Worm (Caenorhabditis elegans) whole organism, L2 larva: ENCODE data around the gene mak-1.

Experiments used
- C34F6.9 ChIP-seq: fragments of 150-350 bp; optimal IDR thresholded peaks from 2 replicates; lab custom pipeline; 2014; ENCODE audit warnings: missing biosample characterization, missing genetic modification characterization
- F13H6.1 ChIP-seq: sonication (generic microtip); optimal IDR thresholded peaks from 2 replicates; lab custom pipeline; 2016; ENCODE audit warnings: missing genetic modification characterization, missing compliant biosample characterization
- R02D3.7 ChIP-seq: fragments of 150-350 bp; optimal IDR thresholded peaks from 2 replicates; lab custom pipeline; 2014; ENCODE audit warnings: missing biosample characterization, missing genetic modification characterization
- Y55F3AM.14 ChIP-seq: fragments of 200-800 bp; sonication (Bioruptor generic); optimal IDR thresholded peaks from 2 replicates; lab custom pipeline; 2018; ENCODE audit warnings: mild to moderate bottlenecking, missing genetic modification characterization, missing compliant biosample characterization
- ZK546.5 ChIP-seq: sonication (generic microtip); optimal IDR thresholded peaks from 2 replicates; lab custom pipeline; 2017; ENCODE audit warnings: missing biosample characterization, missing genetic modification characterization
- alr-1 ChIP-seq: fragments of 150-350 bp; optimal IDR thresholded peaks from 2 replicates; lab custom pipeline; 2014; ENCODE audit warnings: missing biosample characterization, missing genetic modification characterization
- aly-2 ChIP-seq: fragments of 150-350 bp; optimal IDR thresholded peaks from 2 replicates; lab custom pipeline; 2014; ENCODE audit warnings: missing biosample characterization, missing genetic modification characterization
- ama-1 ChIP-seq: fragments of 150-350 bp; optimal IDR thresholded peaks from 2 replicates; lab custom pipeline; 2018; ENCODE audit warnings: inconsistent platforms
- blmp-1 ChIP-seq: sonication (generic microtip); optimal IDR thresholded peaks from 2 replicates; lab custom pipeline; 2017; ENCODE audit warnings: missing genetic modification characterization, mild to moderate bottlenecking, missing compliant biosample characterization, antibody characterized with exemption, moderate library complexity; ENCODE audit not compliant: insufficient read depth
- ceh-16 ChIP-seq: fragments of 150-350 bp; optimal IDR thresholded peaks from 2 replicates; lab custom pipeline; 2014; ENCODE audit warnings: missing biosample characterization, missing genetic modification characterization
- ceh-82 ChIP-seq: fragments of 150-350 bp; optimal IDR thresholded peaks from 2 replicates; lab custom pipeline; 2014; ENCODE audit warnings: missing biosample characterization, missing genetic modification characterization
- crh-2 ChIP-seq: sonication (generic microtip); optimal IDR thresholded peaks from 2 replicates; lab custom pipeline; 2017; ENCODE audit warnings: missing biosample characterization, missing genetic modification characterization
- dmd-4 ChIP-seq: sonication (generic microtip); optimal IDR thresholded peaks from 2 replicates; lab custom pipeline; 2017; ENCODE audit warnings: missing biosample characterization, missing genetic modification characterization
- egl-27 ChIP-seq: sonication (generic microtip); optimal IDR thresholded peaks from 3 replicates; lab custom pipeline; 2017; ENCODE audit warnings: missing biosample characterization, missing genetic modification reagents, missing genetic modification characterization
- elt-1 ChIP-seq: fragments of 150-350 bp; optimal IDR thresholded peaks from 2 replicates; lab custom pipeline; 2014; ENCODE audit warnings: missing biosample characterization, missing genetic modification characterization
- elt-3 ChIP-seq: sonication (generic microtip); optimal IDR thresholded peaks from 2 replicates; lab custom pipeline; 2017; ENCODE audit warnings: missing biosample characterization, missing genetic modification characterization
- fos-1 ChIP-seq: fragments of 150-350 bp; optimal IDR thresholded peaks from 2 replicates; lab custom pipeline; 2014; ENCODE audit warnings: missing biosample characterization, missing genetic modification characterization
- gmeb-1 ChIP-seq: fragments of 150-350 bp; optimal IDR thresholded peaks from 2 replicates; lab custom pipeline; 2014; ENCODE audit warnings: missing biosample characterization, missing genetic modification characterization
- lin-11 ChIP-seq: fragments of 150-350 bp; sonication (generic microtip); optimal IDR thresholded peaks from 2 replicates; lab custom pipeline; 2014; ENCODE audit warnings: missing biosample characterization, missing genetic modification characterization, inconsistent platforms, mixed read lengths
- lin-13 ChIP-seq: fragments of 150-350 bp; optimal IDR thresholded peaks from 2 replicates; lab custom pipeline; 2014; ENCODE audit warnings: missing biosample characterization, missing genetic modification reagents, missing genetic modification characterization
- lin-39 ChIP-seq: fragments of 150-350 bp; optimal IDR thresholded peaks from 2 replicates; lab custom pipeline; 2014; ENCODE audit warnings: missing biosample characterization, missing genetic modification reagents, missing genetic modification characterization
- lsy-2 ChIP-seq, 2 experiments: fragments of 150-350 bp in 1 of 2; sonication (generic microtip) in 1 of 2; optimal IDR thresholded peaks; 2 replicates each; lab custom pipeline; 2014 to 2017; ENCODE audit warnings: missing biosample characterization in 2 of 2, missing genetic modification characterization in 2 of 2
- mab-5 ChIP-seq: fragments of 150-350 bp; optimal IDR thresholded peaks from 2 replicates; lab custom pipeline; 2014; ENCODE audit warnings: missing biosample characterization, missing genetic modification characterization
- mbf-1 ChIP-seq: sonication (generic microtip); optimal IDR thresholded peaks from 2 replicates; lab custom pipeline; 2017; ENCODE audit warnings: missing biosample characterization, missing genetic modification characterization
- mdl-1 ChIP-seq, 2 experiments: fragments of 150-350 bp in 1 of 2; sonication (generic microtip) in 1 of 2; optimal IDR thresholded peaks; 2 replicates each; lab custom pipeline; 2017; ENCODE audit warnings: missing biosample characterization in 2 of 2, missing genetic modification characterization in 2 of 2
- nhr-10 ChIP-seq: sonication (generic microtip); optimal IDR thresholded peaks from 2 replicates; lab custom pipeline; 2017; ENCODE audit warnings: missing biosample characterization, missing genetic modification characterization
- nhr-11 ChIP-seq: fragments of 150-350 bp; optimal IDR thresholded peaks from 2 replicates; lab custom pipeline; 2014; ENCODE audit warnings: missing biosample characterization, missing genetic modification characterization
- nhr-12 ChIP-seq: fragments of 150-350 bp; optimal IDR thresholded peaks from 2 replicates; lab custom pipeline; 2014; ENCODE audit warnings: missing biosample characterization, missing genetic modification characterization
- nhr-129 ChIP-seq: fragments of 150-350 bp; optimal IDR thresholded peaks from 2 replicates; lab custom pipeline; 2014; ENCODE audit warnings: missing biosample characterization, missing genetic modification characterization
- nhr-21 ChIP-seq: fragments of 150-350 bp; optimal IDR thresholded peaks from 2 replicates; lab custom pipeline; 2014; ENCODE audit warnings: missing biosample characterization, missing genetic modification characterization
- nhr-23 ChIP-seq: fragments of 150-350 bp; optimal IDR thresholded peaks from 2 replicates; lab custom pipeline; 2014; ENCODE audit warnings: missing biosample characterization, missing genetic modification reagents, missing genetic modification characterization
- nhr-237 ChIP-seq: fragments of 150-350 bp; optimal IDR thresholded peaks from 2 replicates; lab custom pipeline; 2014; ENCODE audit warnings: missing biosample characterization, missing genetic modification characterization
- nhr-25 ChIP-seq: fragments of 150-350 bp; sonication (generic microtip); optimal IDR thresholded peaks from 3 replicates; lab custom pipeline; 2014; ENCODE audit warnings: missing biosample characterization, missing genetic modification characterization
- nhr-6 ChIP-seq: fragments of 150-350 bp; optimal IDR thresholded peaks from 2 replicates; lab custom pipeline; 2014; ENCODE audit warnings: missing biosample characterization, missing genetic modification characterization
- nhr-77 ChIP-seq: fragments of 150-350 bp; optimal IDR thresholded peaks from 2 replicates; lab custom pipeline; 2014; ENCODE audit warnings: missing biosample characterization, missing genetic modification characterization
- peb-1 ChIP-seq: fragments of 150-350 bp; optimal IDR thresholded peaks from 2 replicates; lab custom pipeline; 2014; ENCODE audit warnings: missing biosample characterization, missing genetic modification characterization
- sem-4 ChIP-seq: fragments of 150-350 bp; optimal IDR thresholded peaks from 2 replicates; lab custom pipeline; 2014; ENCODE audit warnings: missing biosample characterization, missing genetic modification reagents, missing genetic modification characterization
- skn-1 ChIP-seq: sonication (generic microtip); optimal IDR thresholded peaks from 2 replicates; lab custom pipeline; 2017; ENCODE audit warnings: missing biosample characterization, missing genetic modification characterization
- sma-3 ChIP-seq: sonication (generic microtip); optimal IDR thresholded peaks from 2 replicates; lab custom pipeline; 2016; ENCODE audit warnings: missing genetic modification reagents, missing genetic modification characterization, missing compliant biosample characterization
- sma-9 ChIP-seq, 2 experiments: fragments of 150-350 bp in 1 of 2; sonication (generic microtip) in 1 of 2; optimal IDR thresholded peaks; 2 replicates each; lab custom pipeline; 2014 to 2016; ENCODE audit warnings: missing genetic modification characterization in 2 of 2, mild to moderate bottlenecking in 1 of 2, missing biosample characterization in 1 of 2, missing compliant biosample characterization in 1 of 2, missing genetic modification reagents in 1 of 2, moderate library complexity in 1 of 2
- snpc-4 ChIP-seq: fragments of 150-350 bp; optimal IDR thresholded peaks from 2 replicates; lab custom pipeline; 2014; ENCODE audit warnings: missing biosample characterization, missing genetic modification characterization
- unc-39 ChIP-seq: fragments of 150-350 bp; optimal IDR thresholded peaks from 2 replicates; lab custom pipeline; 2014; ENCODE audit warnings: missing biosample characterization, missing genetic modification characterization
- unc-55 ChIP-seq: fragments of 150-350 bp; sonication (generic microtip); optimal IDR thresholded peaks from 3 replicates; lab custom pipeline; 2014; ENCODE audit warnings: missing biosample characterization, missing genetic modification reagents, missing genetic modification characterization
- unc-62 ChIP-seq: fragments of 150-350 bp; optimal IDR thresholded peaks from 2 replicates; lab custom pipeline; 2014; ENCODE audit warnings: missing biosample characterization, missing genetic modification reagents, missing genetic modification characterization
- zag-1 ChIP-seq: fragments of 150-350 bp; optimal IDR thresholded peaks from 2 replicates; lab custom pipeline; 2014; ENCODE audit warnings: missing biosample characterization, missing genetic modification characterization
- ztf-1 ChIP-seq: fragments of 200-800 bp; sonication (Bioruptor generic); conservative IDR thresholded peaks from 2 replicates; pipeline ENCODE4 v1.3.6; 2022; ENCODE audit warnings: missing genetic modification characterization, missing compliant biosample characterization
- ztf-11 ChIP-seq: sonication (generic microtip); optimal IDR thresholded peaks from 2 replicates; lab custom pipeline; 2017; ENCODE audit warnings: missing biosample characterization, missing genetic modification characterization
- ztf-4 ChIP-seq: fragments of 150-350 bp; optimal IDR thresholded peaks from 2 replicates; lab custom pipeline; 2014; ENCODE audit warnings: missing biosample characterization, missing genetic modification characterization

The mak-1 gene

ce11 chrII:8746298-8746775 is 2.5 kb downstream of the mak-1 start:
- peak; percentile 25 for TF ChIP-seq nhr-25 (tag; lab: Kevin White, UChicago)
- TF ChIP-seq sem-4, result peak; percentile 56
- TF ChIP-seq nhr-129 (tag; lab: Kevin White, UChicago), result no peak
- peak; percentile 52 for TF ChIP-seq ama-1 (lab: Kevin White, UChicago)

DNA sequence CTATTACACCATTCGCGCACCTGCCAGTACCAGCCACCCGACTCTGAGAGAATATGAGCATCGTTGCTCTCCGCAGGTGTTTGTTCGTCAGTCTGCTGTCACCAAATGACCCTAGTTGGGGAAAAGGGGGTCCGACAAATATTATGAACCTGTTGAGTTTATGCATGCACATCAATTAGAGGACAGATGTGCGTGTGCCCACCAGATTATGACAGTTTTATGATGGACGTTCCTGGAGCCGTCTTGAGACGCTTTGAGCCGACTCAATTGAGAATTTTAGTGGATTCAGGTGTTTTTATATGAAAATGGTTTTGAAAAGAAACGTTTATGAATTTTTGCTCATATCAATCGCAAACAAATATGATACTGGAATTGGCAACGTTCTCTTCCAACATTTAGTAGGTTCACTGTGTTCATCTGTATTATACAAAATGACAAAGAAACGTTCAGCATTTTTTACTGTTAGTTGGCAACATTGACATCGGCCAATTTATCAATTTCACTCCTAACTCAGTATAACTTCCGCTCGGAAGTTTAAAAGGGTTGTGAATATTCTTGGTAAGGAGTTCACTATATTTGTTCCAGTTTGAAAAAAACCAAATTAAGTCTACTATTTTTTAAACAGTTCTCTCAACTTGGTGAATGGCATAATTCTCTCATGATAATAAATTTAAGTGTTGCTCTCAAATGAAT is 3.5 kb downstream of the mak-1 start:
- TF ChIP-seq sma-3 (GFP tag; lab: Kevin White, UChicago) (peak; percentile 69), unc-39 (tag; lab: Kevin White, UChicago) (no peak), unc-55 (GFP tag; lab: Kevin White, UChicago) (no peak), nhr-23 (tag; lab: Kevin White, UChicago) (no peak), lsy-2 (tag; optimal IDR thresholded peaks at IDR 0.05; lab: Kevin White, UChicago) (peak in 1 of 2 experiments; percentile 55), elt-3 (no peak), sma-9 (GFP tag; optimal IDR thresholded peaks at IDR 0.05; lab: Kevin White, UChicago) (peak; percentile 73), sma-9 (tag; optimal IDR thresholded peaks at IDR 0.05; lab: Kevin White, UChicago) (no peak), R02D3.7 (no peak), nhr-12 (no peak), blmp-1 (tag; lab: Kevin White, UChicago) (no peak), egl-27 (tag; lab: Kevin White, UChicago) (no peak), nhr-6 (tag; lab: Kevin White, UChicago) (peak; percentile 1), Y55F3AM.14 (GFP tag; lab: Kevin White, UChicago) (no peak), gmeb-1 (tag; lab: Kevin White, UChicago) (no peak), unc-62 (GFP tag; lab: Kevin White, UChicago) (no peak), fos-1 (tag; lab: Kevin White, UChicago) (no peak), crh-2 (tag; lab: Kevin White, UChicago) (peak; percentile 17), skn-1 (tag; lab: Kevin White, UChicago) (no peak), peb-1 (tag; lab: Kevin White, UChicago) (no peak), ceh-16 (tag; lab: Kevin White, UChicago) (no peak), nhr-25 (tag; lab: Kevin White, UChicago) (peak; percentile 97), ZK546.5 (tag; lab: Kevin White, UChicago) (no peak), ztf-1 (GFP tag; lab: Robert Waterston, UW) (0 out of 2 replicates have a peak, but pooled peaks have one; percentile 85), lin-39 (tag; lab: Kevin White, UChicago) (no peak), alr-1 (tag; lab: Kevin White, UChicago) (no peak), zag-1 (tag; lab: Kevin White, UChicago) (no peak), F13H6.1 (peak; percentile 48), elt-1 (tag; lab: Kevin White, UChicago) (no peak), ama-1 (lab: Kevin White, UChicago) (peak; percentile 96), nhr-77 (tag; lab: Kevin White, UChicago) (no peak), lin-13 (GFP tag; lab: Kevin White, UChicago) (peak; percentile 51), snpc-4 (tag; lab: Kevin White, UChicago) (peak; percentile 1), nhr-237 (no peak), mbf-1 (tag; lab: Kevin White, UChicago) (no peak), mdl-1 (tag; optimal IDR thresholded peaks at IDR 0.05; lab: Kevin White, UChicago) (no peak), ztf-11 (tag; lab: Kevin White, UChicago) (no peak), nhr-129 (tag; lab: Kevin White, UChicago) (peak; percentile 75), nhr-21 (tag; lab: Kevin White, UChicago) (peak; percentile 82), mab-5 (tag; lab: Kevin White, UChicago) (no peak), nhr-11 (tag; lab: Kevin White, UChicago) (no peak), aly-2 (no peak), C34F6.9 (tag; lab: Kevin White, UChicago) (peak; percentile 25), dmd-4 (no peak), ceh-82 (no peak), lin-11 (tag; lab: Kevin White, UChicago) (peak; percentile 23), sem-4 (peak; percentile 76), ztf-4 (tag; lab: Kevin White, UChicago) (peak; percentile 93), nhr-10 (tag; lab: Kevin White, UChicago) (no peak)
